Worm (Caenorhabditis elegans): Measurements from ENCODE around the gene ref-2.

ref-2 gene

ce11 chrX:7782389-7782788 lies 38.4 kb downstream of the ref-2 start, which contains the start of gene ZK154.4 (continued):
- TF ChIP-seq fkh-8 (tag; optimal IDR thresholded peaks at IDR 0.05) (peak; percentile 40), nhr-90 (tag; optimal IDR thresholded peaks at IDR 0.05; ENCODE audit: poor library complexity) (peak; percentile 28), rnt-1 (tag; optimal IDR thresholded peaks at IDR 0.05) (peak; percentile 69), hpl-2 (GFP tag; optimal IDR thresholded peaks at IDR 0.05) (peak; percentile 4), nhr-47 (tag; optimal IDR thresholded peaks at IDR 0.05) (peak; percentile 66), lin-39 (tag; optimal IDR thresholded peaks at IDR 0.05) (no peak)

ce11 chrX:7787885-7788353 lies 43.9 kb downstream of the ref-2 start, which contains the start of gene ZK154.5:
TSS of gene ZK154.5 (minus strand) at chrX:7787935.
- peak; percentile 59 for TF ChIP-seq nhr-71 (tag; optimal IDR thresholded peaks at IDR 0.05)
- peak; percentile 43 for TF ChIP-seq fkh-8 (tag; optimal IDR thresholded peaks at IDR 0.05)
- TF ChIP-seq unc-86 (tag; optimal IDR thresholded peaks at IDR 0.05): peak; percentile 26
- no peak for TF ChIP-seq pqm-1 (tag; optimal IDR thresholded peaks at IDR 0.05)
- no peak for TF ChIP-seq efl-3 (GFP tag; optimal IDR thresholded peaks at IDR 0.05)
- peak; percentile 59 for TF ChIP-seq nhr-20 (tag; optimal IDR thresholded peaks at IDR 0.05)
- peak in 1 of 2 experiments; percentile 16 for TF ChIP-seq ztf-11 (tag; optimal IDR thresholded peaks at IDR 0.05)
- TF ChIP-seq elt-3 (tag; optimal IDR thresholded peaks at IDR 0.05): peak in 1 of 6 experiments; percentile 50
- peak; percentile 41 for TF ChIP-seq nhr-47 (tag; optimal IDR thresholded peaks at IDR 0.05)
- TF ChIP-seq hpl-2 (GFP tag; optimal IDR thresholded peaks at IDR 0.05): no peak
- peak; percentile 39 for TF ChIP-seq tbx-2 (tag; optimal IDR thresholded peaks at IDR 0.05)
- peak; percentile 36 for TF ChIP-seq nhr-85 (tag)
- no peak for TF ChIP-seq elt-2 (tag; optimal IDR thresholded peaks at IDR 0.05)
- peak; percentile 15 for TF ChIP-seq nhr-77 (tag; optimal IDR thresholded peaks at IDR 0.05)
- TF ChIP-seq xbp-1 (tag; optimal IDR thresholded peaks at IDR 0.05): peak; percentile 48
- no peak for TF ChIP-seq fkh-10 (GFP tag; optimal IDR thresholded peaks at IDR 0.05)
- peak; percentile 18 to 61 for TF ChIP-seq lsy-2 (tag; optimal IDR thresholded peaks at IDR 0.05)
- TF ChIP-seq irx-1 (tag; optimal IDR thresholded peaks at IDR 0.05): no peak
- TF ChIP-seq fkh-4 (tag; optimal IDR thresholded peaks at IDR 0.05; ENCODE audit: borderline replicate concordance): no peak
- TF ChIP-seq lin-14 (GFP tag; optimal IDR thresholded peaks at IDR 0.05): peak; percentile 80
- no peak for TF ChIP-seq ets-5 (GFP tag; IDR thresholded peaks at IDR 0.05)
- peak in 1 of 3 experiments; percentile 38 for TF ChIP-seq ceh-82 (tag; optimal IDR thresholded peaks at IDR 0.05)
- no peak for TF ChIP-seq pax-3 (tag; optimal IDR thresholded peaks at IDR 0.05)
- TF ChIP-seq alr-1 (tag; optimal IDR thresholded peaks at IDR 0.05; ENCODE audit: borderline replicate concordance): no peak
- no peak for TF ChIP-seq Y116A8C.19 (tag; optimal IDR thresholded peaks at IDR 0.05; ENCODE audit: borderline replicate concordance)
- peak; percentile 58 to 74 for TF ChIP-seq lin-35 (GFP tag; optimal IDR thresholded peaks at IDR 0.05)
- peak in 1 of 2 experiments; percentile 52 for TF ChIP-seq mdl-1 (tag; optimal IDR thresholded peaks at IDR 0.05)
- peak; percentile 31 for TF ChIP-seq rnt-1 (tag; optimal IDR thresholded peaks at IDR 0.05)
- TF ChIP-seq blmp-1 (tag; optimal IDR thresholded peaks at IDR 0.05): peak; percentile 52
- peak; percentile 44 to 84 for TF ChIP-seq efl-1 (optimal IDR thresholded peaks at IDR 0.05)
- peak in 1 of 2 experiments; percentile 19 for TF ChIP-seq efl-1 (GFP tag; optimal IDR thresholded peaks at IDR 0.05 in 1 of 2)
- peak; percentile 30 for TF ChIP-seq C16A3.4 (tag; optimal IDR thresholded peaks at IDR 0.05)
- TF ChIP-seq snu-23 (GFP tag; optimal IDR thresholded peaks at IDR 0.05): peak; percentile 74
- TF ChIP-seq mep-1 (tag; optimal IDR thresholded peaks at IDR 0.05): peak; percentile 62
- TF ChIP-seq skn-1 (tag; optimal IDR thresholded peaks at IDR 0.05): peak; percentile 15
- TF ChIP-seq swsn-7 (tag; optimal IDR thresholded peaks at IDR 0.05): peak; percentile 49
- no peak for TF ChIP-seq isw-1 (GFP tag; IDR thresholded peaks at IDR 0.05)
- TF ChIP-seq dpl-1 (GFP tag; optimal IDR thresholded peaks at IDR 0.05): peak; percentile 11 to 64 (median 45)

Measured in whole organism, L1 larva.